Worm (Caenorhabditis elegans): ENCODE results near the gene C24G6.8.
A peak's percentile ranks its signal among the peaks of the same experiment; 100 is the strongest.

C24G6.8 gene

ce11 chrV:5504295-5504694, 31.4 kb downstream of the C24G6.8 start:
- TF ChIP-seq ama-1 (optimal IDR thresholded peaks at IDR 0.05): no peak

ce11 chrV:5502701-5503100, 33.0 kb downstream of the C24G6.8 start:
- no peak for TF ChIP-seq lin-15B (tag; optimal IDR thresholded peaks at IDR 0.05)
- peak; percentile 66 for TF ChIP-seq ama-1 (optimal IDR thresholded peaks at IDR 0.05)
- peak; percentile 18 for TF ChIP-seq elt-2 (tag; optimal IDR thresholded peaks at IDR 0.05)

ce11 chrV:5499475-5499874, 36.2 kb downstream of the C24G6.8 start:
- TF ChIP-seq nfya-1 (tag; optimal IDR thresholded peaks at IDR 0.05; ENCODE audit: insufficient read depth): peak; percentile 50
- TF ChIP-seq unc-39 (tag; optimal IDR thresholded peaks at IDR 0.05): no peak

ce11 chrV:5493447-5493846, 42.2 kb downstream of the C24G6.8 start, which contains the start of gene T05C3.2:
Gene T05C3.2, plus strand, starts transcription at chrV:5493747.
- TF ChIP-seq nhr-67 (tag; optimal IDR thresholded peaks at IDR 0.05): no peak
- TF ChIP-seq aly-2 (tag; optimal IDR thresholded peaks at IDR 0.05): no peak
- TF ChIP-seq elt-1 (tag; optimal IDR thresholded peaks at IDR 0.05): no peak
- no peak for TF ChIP-seq fkh-2 (tag; optimal IDR thresholded peaks at IDR 0.05)
- TF ChIP-seq pha-4 (tag; optimal IDR thresholded peaks at IDR 0.05): no peak
- no peak for TF ChIP-seq unc-39 (tag; optimal IDR thresholded peaks at IDR 0.05)
- TF ChIP-seq ama-1 (optimal IDR thresholded peaks at IDR 0.05): no peak
- no peak for TF ChIP-seq nhr-43 (tag; optimal IDR thresholded peaks at IDR 0.05; ENCODE audit: poor library complexity, severe bottlenecking)
- TF ChIP-seq egl-5 (tag; optimal IDR thresholded peaks at IDR 0.05): no peak
- TF ChIP-seq lin-15B (tag; optimal IDR thresholded peaks at IDR 0.05): no peak
- TF ChIP-seq daf-12 (tag; optimal IDR thresholded peaks at IDR 0.05): no peak
- no peak for TF ChIP-seq ceh-28 (tag; optimal IDR thresholded peaks at IDR 0.05)
- no peak for TF ChIP-seq skn-1 (tag; optimal IDR thresholded peaks at IDR 0.05)
- TF ChIP-seq nfya-1 (tag; optimal IDR thresholded peaks at IDR 0.05; ENCODE audit: insufficient read depth): no peak
- no peak for TF ChIP-seq nhr-25 (tag; optimal IDR thresholded peaks at IDR 0.05)
- no peak for TF ChIP-seq nhr-28 (tag; optimal IDR thresholded peaks at IDR 0.05)

ce11 chrV:5490205-5490604, 45.5 kb downstream of the C24G6.8 start, which contains the start of gene T05C3.6:
Gene T05C3.6, plus strand, starts transcription at chrV:5490445.
- TF ChIP-seq pqm-1 (tag; optimal IDR thresholded peaks at IDR 0.05) (peak; percentile 90), tbx-2 (tag; optimal IDR thresholded peaks at IDR 0.05) (no peak), elt-1 (tag; optimal IDR thresholded peaks at IDR 0.05) (no peak), elt-2 (tag; optimal IDR thresholded peaks at IDR 0.05) (peak; percentile 87), unc-39 (tag; optimal IDR thresholded peaks at IDR 0.05) (no peak), elt-3 (tag; optimal IDR thresholded peaks at IDR 0.05) (no peak), jun-1 (tag; optimal IDR thresholded peaks at IDR 0.05) (peak; percentile 8), R02D3.7 (tag; optimal IDR thresholded peaks at IDR 0.05) (no peak), egl-5 (tag; optimal IDR thresholded peaks at IDR 0.05) (no peak), mdl-1 (tag; optimal IDR thresholded peaks at IDR 0.05) (peak; percentile 30)

- TF ChIP-seq lsy-12 (tag; optimal IDR thresholded peaks at IDR 0.05) (no peak), nhr-77 (tag; optimal IDR thresholded peaks at IDR 0.05) (no peak), R02D3.7 (tag; optimal IDR thresholded peaks at IDR 0.05) (no peak), ztf-11 (tag; optimal IDR thresholded peaks at IDR 0.05) (no peak), aly-2 (tag; optimal IDR thresholded peaks at IDR 0.05) (no peak), lin-39 (tag; optimal IDR thresholded peaks at IDR 0.05) (no peak), ceh-82 (tag; optimal IDR thresholded peaks at IDR 0.05) (no peak), fos-1 (tag; optimal IDR thresholded peaks at IDR 0.05) (no peak)
These were observed 46.9 kb downstream of the C24G6.8 start, which contains the start of gene grl-18 for ce11 chrV:5488766-5489165. Gene grl-18, minus strand, starts transcription at chrV:5488866.

- no peak for TF ChIP-seq tbx-2 (tag; optimal IDR thresholded peaks at IDR 0.05)
- no peak for TF ChIP-seq lin-15B (tag; optimal IDR thresholded peaks at IDR 0.05)
- no peak for TF ChIP-seq mml-1 (tag; optimal IDR thresholded peaks at IDR 0.05)
- TF ChIP-seq nhr-77 (tag; optimal IDR thresholded peaks at IDR 0.05): no peak
- no peak for TF ChIP-seq zag-1 (tag; optimal IDR thresholded peaks at IDR 0.05)
- no peak for TF ChIP-seq hmg-11 (tag; optimal IDR thresholded peaks at IDR 0.05)
- no peak for TF ChIP-seq jun-1 (tag; optimal IDR thresholded peaks at IDR 0.05)
- no peak for TF ChIP-seq nhr-11 (tag; optimal IDR thresholded peaks at IDR 0.05)
- TF ChIP-seq skn-1 (tag; optimal IDR thresholded peaks at IDR 0.05): no peak
- no peak for TF ChIP-seq nhr-23 (tag; optimal IDR thresholded peaks at IDR 0.05)
These were observed 48.5 kb downstream of the C24G6.8 start for ce11 chrV:5487180-5487579.
